Worm (Caenorhabditis elegans): Measurements from ENCODE around the gene oac-46.

ce11 chrII:8857074-8857473, 5.2 kb upstream of the oac-46 start:
- no peak for TF ChIP-seq ama-1 (optimal IDR thresholded peaks at IDR 0.05)
- TF ChIP-seq ama-1 (GFP tag; optimal IDR thresholded peaks at IDR 0.05) = no peak
- TF ChIP-seq ztf-26 (tag; optimal IDR thresholded peaks at IDR 0.05) = no peak
- no peak for TF ChIP-seq Y67H2A.10 (GFP tag; conservative IDR thresholded peaks at IDR 0.05)
- TF ChIP-seq ztf-22 (GFP tag; optimal IDR thresholded peaks at IDR 0.05) = no peak
- no peak for TF ChIP-seq B0261.1 (tag; optimal IDR thresholded peaks at IDR 0.05)
- TF ChIP-seq nfya-1 (tag; optimal IDR thresholded peaks at IDR 0.05; ENCODE audit: borderline replicate concordance, insufficient read depth) = no peak
- TF ChIP-seq aptf-3 (GFP tag; IDR thresholded peaks at IDR 0.05) = no peak
